Worm (Caenorhabditis elegans): ENCODE results near the gene F39G3.2.

Gene F39G3.2

ce11 chrV:4737727-4738126 is at the start of gene F39G3.2:
TSS of gene F39G3.2 (plus strand) at chrV:4737831.
- TF ChIP-seq hlh-1 (tag; optimal IDR thresholded peaks at IDR 0.05) (no peak), bed-3 (GFP tag; optimal IDR thresholded peaks at IDR 0.05) (no peak), nhr-2 (tag; optimal IDR thresholded peaks at IDR 0.05) (no peak), ham-2 (GFP tag; optimal IDR thresholded peaks at IDR 0.05) (no peak), tbx-8 (GFP tag; optimal IDR thresholded peaks at IDR 0.05) (no peak), snpc-4 (tag; optimal IDR thresholded peaks at IDR 0.05) (no peak), lsy-2 (tag; optimal IDR thresholded peaks at IDR 0.05) (no peak), unc-39 (tag; optimal IDR thresholded peaks at IDR 0.05) (no peak), ces-1 (GFP tag; optimal IDR thresholded peaks at IDR 0.05) (no peak), mep-1 (tag; optimal IDR thresholded peaks at IDR 0.05) (no peak), cnd-1 (tag; optimal IDR thresholded peaks at IDR 0.05) (no peak), nhr-12 (tag; optimal IDR thresholded peaks at IDR 0.05) (no peak), ceh-83 (GFP tag; optimal IDR thresholded peaks at IDR 0.05) (no peak), unc-62 (GFP tag; optimal IDR thresholded peaks at IDR 0.05) (no peak), M03D4.4 (tag; optimal IDR thresholded peaks at IDR 0.05) (no peak), drap-1 (GFP tag; optimal IDR thresholded peaks at IDR 0.05) (no peak), ztf-11 (tag; optimal IDR thresholded peaks at IDR 0.05) (no peak), mls-2 (tag; optimal IDR thresholded peaks at IDR 0.05) (no peak), zip-8 (tag; optimal IDR thresholded peaks at IDR 0.05) (no peak)

- TF ChIP-seq lin-13 (tag; optimal IDR thresholded peaks at IDR 0.05): no peak
- no peak for TF ChIP-seq mep-1 (tag; optimal IDR thresholded peaks at IDR 0.05)
- no peak for TF ChIP-seq unc-39 (tag; optimal IDR thresholded peaks at IDR 0.05)
- no peak for TF ChIP-seq nhr-76 (tag; optimal IDR thresholded peaks at IDR 0.05)
- no peak for TF ChIP-seq ceh-83 (GFP tag; optimal IDR thresholded peaks at IDR 0.05)
Measured at ce11 chrV:4687944-4688505, 49.6 kb upstream of the F39G3.2 start, which contains the start of gene K03B4.2. TSS of gene K03B4.2 (plus strand) at chrV:4687994.

DNA sequence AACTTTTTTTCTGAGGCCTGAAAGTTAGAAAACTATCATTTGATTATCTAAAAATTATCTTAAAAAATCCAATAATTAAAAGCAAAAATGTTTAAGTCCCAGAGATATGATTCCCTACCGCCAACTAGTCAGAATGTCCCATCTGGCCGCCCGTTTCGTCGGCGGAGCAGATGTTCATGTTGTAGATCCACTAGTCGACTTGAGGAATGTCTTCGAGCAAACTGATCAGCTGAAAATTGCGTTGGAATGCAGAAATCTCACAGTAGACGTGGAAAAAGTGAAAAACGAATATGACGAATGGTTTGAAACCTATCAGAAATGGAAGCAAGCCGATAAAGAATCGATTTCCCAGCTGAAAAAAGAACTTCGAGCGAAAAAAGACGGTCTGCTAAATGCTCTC is 48.4 kb upstream of the F39G3.2 start, which contains the start of gene K03B4.1:
Gene K03B4.1, plus strand, starts transcription at position 97 of the 400 bp plus-strand sequence.
- TF ChIP-seq ceh-83 (GFP tag; optimal IDR thresholded peaks at IDR 0.05) (no peak), ztf-11 (tag; optimal IDR thresholded peaks at IDR 0.05) (no peak), mab-5 (tag; optimal IDR thresholded peaks at IDR 0.05) (no peak), sem-2 (GFP tag; optimal IDR thresholded peaks at IDR 0.05) (no peak), ces-1 (GFP tag; optimal IDR thresholded peaks at IDR 0.05) (no peak), nhr-12 (tag; optimal IDR thresholded peaks at IDR 0.05) (no peak), elt-3 (tag; optimal IDR thresholded peaks at IDR 0.05) (no peak), ceh-39 (tag; optimal IDR thresholded peaks at IDR 0.05) (no peak), pha-4 (tag; optimal IDR thresholded peaks at IDR 0.05) (no peak)

- no peak for TF ChIP-seq nhr-12 (tag; optimal IDR thresholded peaks at IDR 0.05)
- TF ChIP-seq drap-1 (GFP tag; optimal IDR thresholded peaks at IDR 0.05): no peak
- TF ChIP-seq M03D4.4 (tag; optimal IDR thresholded peaks at IDR 0.05): no peak
- TF ChIP-seq tbx-8 (GFP tag; optimal IDR thresholded peaks at IDR 0.05): no peak
- no peak for TF ChIP-seq elt-3 (tag; optimal IDR thresholded peaks at IDR 0.05)
- no peak for TF ChIP-seq lin-13 (tag; optimal IDR thresholded peaks at IDR 0.05)
- TF ChIP-seq ces-1 (GFP tag; optimal IDR thresholded peaks at IDR 0.05): no peak
- TF ChIP-seq sem-2 (GFP tag; optimal IDR thresholded peaks at IDR 0.05): no peak
- no peak for TF ChIP-seq nhr-76 (tag; optimal IDR thresholded peaks at IDR 0.05)
- no peak for TF ChIP-seq flh-1 (GFP tag; optimal IDR thresholded peaks at IDR 0.05)
- TF ChIP-seq blmp-1 (tag; optimal IDR thresholded peaks at IDR 0.05): no peak
- no peak for TF ChIP-seq ceh-83 (GFP tag; optimal IDR thresholded peaks at IDR 0.05)
- no peak for TF ChIP-seq nhr-28 (tag; optimal IDR thresholded peaks at IDR 0.05)
- TF ChIP-seq elt-1 (tag; optimal IDR thresholded peaks at IDR 0.05; ENCODE audit: borderline replicate concordance, insufficient read depth): no peak
Measured at ce11 chrV:4691657-4692056, 46.0 kb upstream of the F39G3.2 start.

DNA sequence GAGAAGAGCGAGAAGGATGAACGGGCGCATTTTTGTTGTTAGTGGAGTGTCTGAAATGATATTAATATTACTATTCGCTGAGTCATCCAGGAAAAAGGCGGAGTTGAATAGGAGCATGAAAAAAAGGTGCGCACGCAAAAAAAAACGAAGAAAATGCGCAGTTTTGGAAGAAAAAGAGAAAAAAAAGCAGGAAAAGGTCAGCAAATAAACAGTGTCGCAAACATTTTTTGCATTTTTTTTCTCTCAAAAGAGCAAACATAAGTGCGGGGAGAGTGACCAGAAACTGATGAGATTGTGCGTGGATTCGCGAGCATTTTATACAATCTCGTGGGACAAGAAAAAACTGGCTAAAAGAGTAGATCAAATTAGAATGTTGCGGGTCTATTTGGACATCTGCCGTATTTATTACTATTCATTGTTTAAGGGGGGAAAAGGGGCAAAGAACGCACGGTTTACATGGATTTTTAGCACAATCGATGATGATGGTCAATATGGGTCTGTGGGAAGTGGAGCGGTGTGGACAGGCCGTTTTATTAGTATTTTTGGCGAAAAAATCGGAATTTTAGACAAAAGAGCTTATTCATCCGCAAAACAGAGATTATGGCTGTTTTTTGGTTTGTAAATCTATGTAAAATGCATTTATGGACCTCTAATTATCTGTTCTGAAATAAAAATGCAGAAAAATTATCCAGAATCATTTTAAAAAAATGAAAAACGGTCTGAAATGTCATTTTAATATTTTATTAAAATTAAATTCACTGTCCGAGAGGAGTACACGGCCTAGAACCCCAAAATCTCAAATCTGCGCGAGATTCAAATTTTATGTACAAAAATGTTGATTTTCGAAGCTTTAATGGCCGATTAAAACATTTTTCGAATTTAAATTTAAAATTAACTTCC is 45.0 kb upstream of the F39G3.2 start, which contains the start of gene cpg-8:
Gene cpg-8, minus strand, starts transcription at position 51 of the 900 bp plus-strand sequence.
- no peak for TF ChIP-seq snpc-4 (tag; optimal IDR thresholded peaks at IDR 0.05)
- TF ChIP-seq blmp-1 (tag; optimal IDR thresholded peaks at IDR 0.05): no peak
- no peak for TF ChIP-seq ceh-39 (tag; optimal IDR thresholded peaks at IDR 0.05)
- TF ChIP-seq cnd-1 (tag; optimal IDR thresholded peaks at IDR 0.05): no peak
